Worm (Caenorhabditis elegans) whole organism, L2 larva: ENCODE data around the gene cct-3.
A peak's percentile ranks its signal among the peaks of the same experiment; 100 is the strongest.
"Not testable (repeated sequence)": the region's sequence is repeated elsewhere in the genome, so short reads cannot be mapped to it uniquely, and the experiment has no call there.

Source experiments
- C34F6.9 ChIP-seq: fragments of 150-350 bp; optimal IDR thresholded peaks from 2 replicates; lab custom pipeline; 2014; ENCODE audit warnings: missing biosample characterization, missing genetic modification characterization
- F13H6.1 ChIP-seq: sonication (generic microtip); optimal IDR thresholded peaks from 2 replicates; lab custom pipeline; 2016; ENCODE audit warnings: missing genetic modification characterization, missing compliant biosample characterization
- R02D3.7 ChIP-seq: fragments of 150-350 bp; optimal IDR thresholded peaks from 2 replicates; lab custom pipeline; 2014; ENCODE audit warnings: missing biosample characterization, missing genetic modification characterization
- Y55F3AM.14 ChIP-seq: fragments of 200-800 bp; sonication (Bioruptor generic); optimal IDR thresholded peaks from 2 replicates; lab custom pipeline; 2018; ENCODE audit warnings: mild to moderate bottlenecking, missing genetic modification characterization, missing compliant biosample characterization
- ZK546.5 ChIP-seq: sonication (generic microtip); optimal IDR thresholded peaks from 2 replicates; lab custom pipeline; 2017; ENCODE audit warnings: missing biosample characterization, missing genetic modification characterization
- aly-2 ChIP-seq: fragments of 150-350 bp; optimal IDR thresholded peaks from 2 replicates; lab custom pipeline; 2014; ENCODE audit warnings: missing biosample characterization, missing genetic modification characterization
- ama-1 ChIP-seq: fragments of 150-350 bp; optimal IDR thresholded peaks from 2 replicates; lab custom pipeline; 2018; ENCODE audit warnings: inconsistent platforms
- blmp-1 ChIP-seq: sonication (generic microtip); optimal IDR thresholded peaks from 2 replicates; lab custom pipeline; 2017; ENCODE audit warnings: missing genetic modification characterization, mild to moderate bottlenecking, missing compliant biosample characterization, antibody characterized with exemption, moderate library complexity; ENCODE audit not compliant: insufficient read depth
- ceh-16 ChIP-seq: fragments of 150-350 bp; optimal IDR thresholded peaks from 2 replicates; lab custom pipeline; 2014; ENCODE audit warnings: missing biosample characterization, missing genetic modification characterization
- ceh-82 ChIP-seq: fragments of 150-350 bp; optimal IDR thresholded peaks from 2 replicates; lab custom pipeline; 2014; ENCODE audit warnings: missing biosample characterization, missing genetic modification characterization
- crh-2 ChIP-seq: sonication (generic microtip); optimal IDR thresholded peaks from 2 replicates; lab custom pipeline; 2017; ENCODE audit warnings: missing biosample characterization, missing genetic modification characterization
- dmd-4 ChIP-seq: sonication (generic microtip); optimal IDR thresholded peaks from 2 replicates; lab custom pipeline; 2017; ENCODE audit warnings: missing biosample characterization, missing genetic modification characterization
- egl-27 ChIP-seq: sonication (generic microtip); optimal IDR thresholded peaks from 3 replicates; lab custom pipeline; 2017; ENCODE audit warnings: missing biosample characterization, missing genetic modification reagents, missing genetic modification characterization
- elt-1 ChIP-seq: fragments of 150-350 bp; optimal IDR thresholded peaks from 2 replicates; lab custom pipeline; 2014; ENCODE audit warnings: missing biosample characterization, missing genetic modification characterization
- lin-11 ChIP-seq: fragments of 150-350 bp; sonication (generic microtip); optimal IDR thresholded peaks from 2 replicates; lab custom pipeline; 2014; ENCODE audit warnings: missing biosample characterization, missing genetic modification characterization, inconsistent platforms, mixed read lengths
- lin-13 ChIP-seq: fragments of 150-350 bp; optimal IDR thresholded peaks from 2 replicates; lab custom pipeline; 2014; ENCODE audit warnings: missing biosample characterization, missing genetic modification reagents, missing genetic modification characterization
- lin-39 ChIP-seq: fragments of 150-350 bp; optimal IDR thresholded peaks from 2 replicates; lab custom pipeline; 2014; ENCODE audit warnings: missing biosample characterization, missing genetic modification reagents, missing genetic modification characterization
- lsy-2 ChIP-seq, 2 experiments: fragments of 150-350 bp in 1 of 2; sonication (generic microtip) in 1 of 2; optimal IDR thresholded peaks; 2 replicates each; lab custom pipeline; 2014 to 2017; ENCODE audit warnings: missing biosample characterization in 2 of 2, missing genetic modification characterization in 2 of 2
- mab-5 ChIP-seq: fragments of 150-350 bp; optimal IDR thresholded peaks from 2 replicates; lab custom pipeline; 2014; ENCODE audit warnings: missing biosample characterization, missing genetic modification characterization
- mbf-1 ChIP-seq: sonication (generic microtip); optimal IDR thresholded peaks from 2 replicates; lab custom pipeline; 2017; ENCODE audit warnings: missing biosample characterization, missing genetic modification characterization
- nhr-10 ChIP-seq: sonication (generic microtip); optimal IDR thresholded peaks from 2 replicates; lab custom pipeline; 2017; ENCODE audit warnings: missing biosample characterization, missing genetic modification characterization
- nhr-11 ChIP-seq: fragments of 150-350 bp; optimal IDR thresholded peaks from 2 replicates; lab custom pipeline; 2014; ENCODE audit warnings: missing biosample characterization, missing genetic modification characterization
- nhr-12 ChIP-seq: fragments of 150-350 bp; optimal IDR thresholded peaks from 2 replicates; lab custom pipeline; 2014; ENCODE audit warnings: missing biosample characterization, missing genetic modification characterization
- nhr-129 ChIP-seq: fragments of 150-350 bp; optimal IDR thresholded peaks from 2 replicates; lab custom pipeline; 2014; ENCODE audit warnings: missing biosample characterization, missing genetic modification characterization
- sem-4 ChIP-seq: fragments of 150-350 bp; optimal IDR thresholded peaks from 2 replicates; lab custom pipeline; 2014; ENCODE audit warnings: missing biosample characterization, missing genetic modification reagents, missing genetic modification characterization
- skn-1 ChIP-seq: sonication (generic microtip); optimal IDR thresholded peaks from 2 replicates; lab custom pipeline; 2017; ENCODE audit warnings: missing biosample characterization, missing genetic modification characterization
- sma-3 ChIP-seq: sonication (generic microtip); optimal IDR thresholded peaks from 2 replicates; lab custom pipeline; 2016; ENCODE audit warnings: missing genetic modification reagents, missing genetic modification characterization, missing compliant biosample characterization
- sma-9 ChIP-seq, 2 experiments: fragments of 150-350 bp in 1 of 2; sonication (generic microtip) in 1 of 2; optimal IDR thresholded peaks; 2 replicates each; lab custom pipeline; 2014 to 2016; ENCODE audit warnings: missing genetic modification characterization in 2 of 2, mild to moderate bottlenecking in 1 of 2, missing biosample characterization in 1 of 2, missing compliant biosample characterization in 1 of 2, missing genetic modification reagents in 1 of 2, moderate library complexity in 1 of 2
- snpc-4 ChIP-seq: fragments of 150-350 bp; optimal IDR thresholded peaks from 2 replicates; lab custom pipeline; 2014; ENCODE audit warnings: missing biosample characterization, missing genetic modification characterization
- unc-39 ChIP-seq: fragments of 150-350 bp; optimal IDR thresholded peaks from 2 replicates; lab custom pipeline; 2014; ENCODE audit warnings: missing biosample characterization, missing genetic modification characterization
- unc-55 ChIP-seq: fragments of 150-350 bp; sonication (generic microtip); optimal IDR thresholded peaks from 3 replicates; lab custom pipeline; 2014; ENCODE audit warnings: missing biosample characterization, missing genetic modification reagents, missing genetic modification characterization
- zag-1 ChIP-seq: fragments of 150-350 bp; optimal IDR thresholded peaks from 2 replicates; lab custom pipeline; 2014; ENCODE audit warnings: missing biosample characterization, missing genetic modification characterization
- ztf-1 ChIP-seq: fragments of 200-800 bp; sonication (Bioruptor generic); conservative IDR thresholded peaks from 2 replicates; pipeline ENCODE4 v1.3.6; 2022; ENCODE audit warnings: missing genetic modification characterization, missing compliant biosample characterization
- ztf-11 ChIP-seq: sonication (generic microtip); optimal IDR thresholded peaks from 2 replicates; lab custom pipeline; 2017; ENCODE audit warnings: missing biosample characterization, missing genetic modification characterization
- ztf-4 ChIP-seq: fragments of 150-350 bp; optimal IDR thresholded peaks from 2 replicates; lab custom pipeline; 2014; ENCODE audit warnings: missing biosample characterization, missing genetic modification characterization

Gene cct-3

DNA sequence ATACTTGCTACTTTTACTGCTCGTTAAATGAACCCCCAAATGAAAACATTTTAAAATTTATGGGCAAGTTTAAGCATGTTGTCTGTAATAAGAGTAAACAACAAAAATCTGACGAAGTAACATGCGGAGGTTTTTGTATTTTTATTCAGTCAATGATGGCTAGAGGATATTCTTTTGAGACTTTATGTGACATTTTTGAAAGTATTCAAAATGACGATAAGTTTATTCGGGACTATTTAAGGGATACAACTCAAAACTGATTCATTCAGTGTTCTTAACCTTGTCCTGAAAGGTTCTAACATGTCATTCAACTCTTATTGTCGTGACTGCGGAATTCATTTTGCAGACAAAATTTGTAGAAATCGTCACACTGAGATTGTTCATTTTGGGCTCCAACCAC is 46.5 kb downstream of the cct-3 start, which contains the start of gene K09F6.11:
Gene K09F6.11, plus strand, starts transcription at position 301 of the 400 bp plus-strand sequence.
- TF ChIP-seq aly-2 (tag; lab: Kevin White, UChicago) (no peak), ceh-16 (tag; lab: Kevin White, UChicago) (no peak), nhr-12 (tag; lab: Kevin White, UChicago) (no peak), lin-13 (GFP tag; lab: Kevin White, UChicago) (no peak), F13H6.1 (tag; lab: Kevin White, UChicago) (no peak), crh-2 (tag; lab: Kevin White, UChicago) (no peak), nhr-129 (tag; lab: Kevin White, UChicago) (no peak), sem-4 (tag; lab: Kevin White, UChicago) (no peak), nhr-10 (no peak), blmp-1 (tag; lab: Kevin White, UChicago) (no peak), nhr-11 (tag; lab: Kevin White, UChicago) (no peak), elt-1 (tag; lab: Kevin White, UChicago) (no peak), skn-1 (tag; lab: Kevin White, UChicago) (no peak), unc-39 (tag; lab: Kevin White, UChicago) (no peak), lin-39 (no peak), egl-27 (no peak), sma-3 (no peak), ama-1 (lab: Kevin White, UChicago) (no peak), lin-11 (tag; lab: Kevin White, UChicago) (no peak)

DNA sequence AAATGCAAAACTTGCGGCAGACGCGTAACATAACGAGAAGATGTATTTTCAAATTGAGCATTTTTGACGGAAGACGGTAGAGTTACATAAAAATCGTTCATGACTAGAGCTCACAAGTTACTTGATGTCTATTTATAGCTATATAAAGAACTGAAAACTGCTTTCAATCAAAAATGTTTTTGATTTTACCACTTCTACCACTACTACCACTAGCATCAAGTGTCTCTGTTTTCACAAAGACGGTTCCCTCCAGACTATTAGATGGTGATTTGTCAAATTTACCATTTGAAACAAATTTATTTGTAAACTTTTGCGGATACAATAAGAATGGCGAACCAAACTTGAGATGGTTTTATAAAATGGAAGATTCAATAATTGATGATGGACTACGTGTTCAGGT is 49.3 kb downstream of the cct-3 start, which contains the start of gene K09F6.9:
Gene K09F6.9, minus strand, starts transcription at position 101 of the 400 bp plus-strand sequence.
- TF ChIP-seq zag-1; sma-3; ZK546.5 (tag; lab: Kevin White, UChicago): not testable (repeated sequence)

DNA sequence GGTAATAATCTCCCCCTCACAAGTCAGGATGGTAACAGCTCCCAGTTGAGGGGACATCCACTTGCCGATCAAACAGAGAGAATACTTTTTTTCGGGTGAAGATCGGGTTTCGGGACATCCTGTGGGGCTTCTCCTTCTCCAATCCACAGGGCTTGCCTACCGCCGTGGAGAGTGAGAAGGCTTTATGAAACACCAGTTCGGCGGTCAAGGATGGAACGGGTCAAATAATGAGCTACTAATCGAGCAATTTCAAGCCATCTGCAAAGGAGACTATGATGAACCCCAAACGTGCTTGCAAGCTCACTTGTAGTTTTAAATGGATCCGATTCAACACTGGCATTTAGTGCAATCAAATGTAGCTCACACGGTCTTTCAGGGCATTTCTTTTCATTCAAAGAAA is 51.4 kb downstream of the cct-3 start:
- no peak for TF ChIP-seq C34F6.9 (tag; lab: Kevin White, UChicago)
- TF ChIP-seq, all 48 proteins: peak for 0

DNA sequence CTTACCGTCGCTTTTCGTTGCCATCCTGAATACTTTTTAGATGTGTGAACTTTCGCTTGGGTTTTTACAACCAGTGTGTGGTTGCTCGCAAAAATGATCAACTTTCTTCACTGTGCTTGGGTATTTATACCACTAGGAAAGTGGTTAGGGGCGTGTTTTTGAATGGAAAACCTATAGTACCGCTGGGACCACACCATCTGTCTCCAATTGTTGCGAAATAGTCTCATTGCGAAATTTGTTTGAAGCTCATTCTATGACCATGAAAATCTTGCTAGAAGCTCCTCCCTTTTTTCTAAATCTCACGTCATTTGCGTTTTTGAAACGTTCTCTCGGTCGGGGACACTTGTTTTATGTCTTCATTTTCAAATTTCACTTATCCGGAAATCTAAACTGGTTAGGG is 55.5 kb downstream of the cct-3 start, which contains the start of the genes K09F6.10 and K09F6.13:
Gene K09F6.10, minus strand, starts transcription at position 86 of the 400 bp plus-strand sequence.
Gene K09F6.13, plus strand, starts transcription at position 317 of the 400 bp plus-strand sequence.
- TF ChIP-seq unc-55 (GFP tag; lab: Kevin White, UChicago) (peak; percentile 25), lin-13 (GFP tag; lab: Kevin White, UChicago) (no peak), sma-9 (GFP tag; optimal IDR thresholded peaks at IDR 0.05; lab: Kevin White, UChicago) (peak; percentile 17), sma-9 (tag; optimal IDR thresholded peaks at IDR 0.05; lab: Kevin White, UChicago) (no peak)

DNA sequence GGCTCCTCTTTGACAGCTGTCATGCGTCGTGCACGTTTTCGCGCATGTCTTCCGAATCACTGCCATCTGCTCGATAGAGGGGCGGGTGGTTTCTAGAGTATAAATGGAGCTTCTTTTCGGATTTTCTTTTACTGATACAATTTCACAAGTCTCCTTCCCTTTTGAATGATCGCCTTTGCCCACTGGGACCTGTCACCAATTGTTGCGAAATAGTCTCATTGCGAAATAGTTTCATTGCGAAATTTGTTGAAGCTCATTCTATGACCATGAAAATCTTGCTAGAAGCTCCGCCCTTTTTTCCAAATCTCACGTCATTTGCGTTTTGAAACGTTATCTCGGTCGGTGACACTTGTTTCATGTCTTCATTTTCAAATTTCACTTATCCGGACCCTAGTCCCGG is 56.1 kb downstream of the cct-3 start:
- no peak for TF ChIP-seq sma-3
- TF ChIP-seq mbf-1 (tag; lab: Kevin White, UChicago) = no peak
- TF ChIP-seq zag-1 = no peak
- TF ChIP-seq mab-5 (tag; lab: Kevin White, UChicago) = peak; percentile 2
- no peak for TF ChIP-seq lin-39
- no peak for TF ChIP-seq egl-27
- no peak for TF ChIP-seq lin-13 (GFP tag; lab: Kevin White, UChicago)
- TF ChIP-seq snpc-4 (tag; lab: Kevin White, UChicago) = no peak
- no peak for TF ChIP-seq ztf-1 (GFP tag; lab: Robert Waterston, UW)
- no peak for TF ChIP-seq lin-11 (tag; lab: Kevin White, UChicago)
- peak; percentile 72 for TF ChIP-seq unc-55 (GFP tag; lab: Kevin White, UChicago)
- TF ChIP-seq sma-9 (GFP tag; optimal IDR thresholded peaks at IDR 0.05; lab: Kevin White, UChicago) = peak; percentile 66
- no peak for TF ChIP-seq sma-9 (tag; optimal IDR thresholded peaks at IDR 0.05; lab: Kevin White, UChicago)
- TF ChIP-seq lsy-2 (tag; optimal IDR thresholded peaks at IDR 0.05; lab: Kevin White, UChicago) = peak in 1 of 2 experiments; percentile 20
- TF ChIP-seq nhr-129 (tag; lab: Kevin White, UChicago) = peak; percentile 18
- TF ChIP-seq R02D3.7 (tag; lab: Kevin White, UChicago) = no peak
- TF ChIP-seq, all 48 proteins: peak for 5

DNA sequence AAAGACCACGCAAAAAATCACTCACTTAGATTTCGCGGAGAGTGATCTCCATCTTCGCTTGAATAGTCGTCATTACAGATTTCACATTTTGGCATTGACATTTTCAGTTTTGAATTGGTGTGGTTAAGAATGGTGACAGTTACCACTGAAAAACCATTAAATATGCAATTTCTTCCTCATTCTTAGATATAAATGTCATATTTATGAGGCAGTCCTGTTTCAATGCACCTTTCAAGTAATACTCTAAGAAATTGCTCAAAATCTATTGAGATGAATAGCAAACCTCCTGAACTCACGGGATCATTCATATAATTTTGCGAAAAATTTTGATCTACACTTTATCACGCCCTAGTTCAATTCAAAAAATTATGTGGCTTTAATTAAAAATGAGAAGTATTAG is 58.7 kb downstream of the cct-3 start, which contains the start of gene K09F6.7:
Gene K09F6.7, minus strand, starts transcription at position 101 of the 400 bp plus-strand sequence.
- TF ChIP-seq nhr-11 (tag; lab: Kevin White, UChicago) (no peak), R02D3.7 (tag; lab: Kevin White, UChicago) (no peak), ztf-11 (tag; lab: Kevin White, UChicago) (no peak), zag-1 (no peak), ceh-82 (tag; lab: Kevin White, UChicago) (no peak), dmd-4 (tag; lab: Kevin White, UChicago) (no peak), ZK546.5 (tag; lab: Kevin White, UChicago) (no peak), ztf-4 (no peak), Y55F3AM.14 (GFP tag; lab: Kevin White, UChicago) (no peak)
- TF ChIP-seq, all 48 proteins: peak for 0
